Worm (Caenorhabditis elegans) whole organism, L1 larva: Measurements from ENCODE around the gene E01G4.5.
A peak's percentile ranks its signal among the peaks of the same experiment; 100 is the strongest.

Experiments used
- C04F5.9 ChIP-seq: sonication (generic microtip); optimal IDR thresholded peaks from 2 replicates; lab custom pipeline; 2016; ENCODE audit warnings: missing genetic modification characterization, missing compliant biosample characterization
- C16A3.4 ChIP-seq: fragments of 150-350 bp; optimal IDR thresholded peaks from 2 replicates; lab custom pipeline; 2014; ENCODE audit warnings: missing biosample characterization, missing genetic modification characterization
- alr-1 ChIP-seq: fragments of 200-800 bp; sonication (Bioruptor generic); optimal IDR thresholded peaks from 2 replicates; lab custom pipeline; 2018; ENCODE audit warnings: borderline replicate concordance, mild to moderate bottlenecking, missing genetic modification characterization, missing compliant biosample characterization
- blmp-1 ChIP-seq: fragments of 150-350 bp; optimal IDR thresholded peaks from 2 replicates; lab custom pipeline; 2014; ENCODE audit warnings: missing biosample characterization, missing genetic modification characterization
- ceh-63 ChIP-seq: fragments of 200-800 bp; sonication (Bioruptor generic); optimal IDR thresholded peaks from 2 replicates; lab custom pipeline; 2018; ENCODE audit warnings: mild to moderate bottlenecking, missing genetic modification characterization, missing compliant biosample characterization
- ceh-8 ChIP-seq: fragments of 200-800 bp; sonication (Bioruptor generic); optimal IDR thresholded peaks from 2 replicates; lab custom pipeline; 2018; ENCODE audit warnings: mild to moderate bottlenecking, missing genetic modification characterization, moderate library complexity, missing compliant biosample characterization
- dpl-1 ChIP-seq, 3 experiments: fragments of 150-350 bp in 2 of 3; sonication (generic microtip) in 1 of 3; optimal IDR thresholded peaks; 2 replicates each; lab custom pipeline; 2014 to 2017; ENCODE audit warnings: missing biosample characterization in 3 of 3, missing genetic modification characterization in 3 of 3, missing genetic modification reagents in 3 of 3
- dsc-1 ChIP-seq: sonication (generic microtip); optimal IDR thresholded peaks from 2 replicates; lab custom pipeline; 2016; ENCODE audit warnings: mild to moderate bottlenecking, missing genetic modification characterization, missing compliant biosample characterization
- efl-1 ChIP-seq, 4 experiments: fragments of 150-350 bp; optimal IDR thresholded peaks in 3 of 4; peaks in 1 of 4; 1 replicate in 1 of 4; 2 replicates in 3 of 4; lab custom pipeline; 2014; ENCODE audit warnings: missing biosample characterization in 2 of 4, missing genetic modification characterization in 2 of 4, missing genetic modification reagents in 2 of 4
- egl-13 ChIP-seq: sonication (generic microtip); optimal IDR thresholded peaks from 2 replicates; lab custom pipeline; 2016; ENCODE audit warnings: missing genotype, missing genetic modification reagents, missing genetic modification characterization, missing compliant biosample characterization
- egl-27 ChIP-seq, 2 experiments: fragments of 150-350 bp in 1 of 2; sonication (generic microtip); optimal IDR thresholded peaks; 3 replicates each; lab custom pipeline; 2017 to 2018; ENCODE audit warnings: missing biosample characterization in 2 of 2, missing genetic modification characterization in 2 of 2, missing genetic modification reagents in 2 of 2
- elt-2 ChIP-seq: sonication (generic microtip); optimal IDR thresholded peaks from 2 replicates; lab custom pipeline; 2016; ENCODE audit warnings: missing genetic modification characterization, mild to moderate bottlenecking, inconsistent platforms, missing compliant biosample characterization, missing genetic modification reagents
- elt-3 ChIP-seq, 6 experiments: fragments of 150-350 bp in 1 of 6; sonication (generic microtip); optimal IDR thresholded peaks; 2 replicates each; lab custom pipeline; 2017 to 2018; ENCODE audit warnings: missing biosample characterization in 6 of 6, missing genetic modification characterization in 6 of 6, inconsistent platforms in 1 of 6
- ets-5 ChIP-seq: fragments of 200-800 bp; sonication (Bioruptor generic); IDR thresholded peaks from 2 replicates; pipeline ENCODE4 v1.3.6; 2022; ENCODE audit warnings: missing genetic modification characterization, missing compliant biosample characterization
- fkh-8 ChIP-seq: sonication (generic microtip); optimal IDR thresholded peaks from 2 replicates; lab custom pipeline; 2016; ENCODE audit warnings: mild to moderate bottlenecking, missing genetic modification characterization, missing compliant biosample characterization
- grh-1 ChIP-seq: fragments of 200-800 bp; sonication (Bioruptor generic); IDR thresholded peaks from 2 replicates; pipeline ENCODE4 v1.3.6; 2022; ENCODE audit warnings: missing genetic modification reagents, missing genetic modification characterization, missing compliant biosample characterization
- hlh-17 ChIP-seq: fragments of 200-800 bp; sonication (Bioruptor generic); optimal IDR thresholded peaks from 2 replicates; lab custom pipeline; 2018; ENCODE audit warnings: missing genetic modification characterization, mild to moderate bottlenecking, missing compliant biosample characterization, moderate library complexity, borderline replicate concordance
- hlh-4 ChIP-seq: sonication (generic microtip); optimal IDR thresholded peaks from 2 replicates; lab custom pipeline; 2016; ENCODE audit warnings: mild to moderate bottlenecking, missing genetic modification characterization, missing compliant biosample characterization
- hpl-2 ChIP-seq: fragments of 150-350 bp; optimal IDR thresholded peaks from 2 replicates; lab custom pipeline; 2014; ENCODE audit warnings: missing biosample characterization, missing genetic modification reagents, missing genetic modification characterization
- jun-1 ChIP-seq: fragments of 150-350 bp; optimal IDR thresholded peaks from 2 replicates; lab custom pipeline; 2014; ENCODE audit warnings: missing biosample characterization, missing genetic modification reagents, missing genetic modification characterization
- lin-14 ChIP-seq: fragments of 200-800 bp; sonication (Bioruptor generic); optimal IDR thresholded peaks from 2 replicates; lab custom pipeline; 2018; ENCODE audit warnings: mild to moderate bottlenecking, missing genetic modification characterization, moderate library complexity, missing compliant biosample characterization
- lin-35 ChIP-seq, 2 experiments: fragments of 150-350 bp; optimal IDR thresholded peaks; 2 replicates each; lab custom pipeline; 2014; ENCODE audit warnings: missing biosample characterization in 2 of 2, missing genetic modification characterization in 2 of 2, missing genetic modification reagents in 2 of 2
- lin-39 ChIP-seq: fragments of 150-350 bp; optimal IDR thresholded peaks from 2 replicates; lab custom pipeline; 2014; ENCODE audit warnings: missing biosample characterization, missing genetic modification reagents, missing genetic modification characterization
- lsy-2 ChIP-seq, 2 experiments: fragments of 150-350 bp; optimal IDR thresholded peaks; 2 replicates each; lab custom pipeline; 2014; ENCODE audit warnings: missing biosample characterization in 2 of 2, missing genetic modification characterization in 2 of 2
- mdl-1 ChIP-seq, 2 experiments: fragments of 150-350 bp; optimal IDR thresholded peaks; 2 replicates each; lab custom pipeline; 2014 to 2017; ENCODE audit warnings: missing biosample characterization in 2 of 2, missing genetic modification characterization in 2 of 2, inconsistent platforms in 1 of 2
- mep-1 ChIP-seq: fragments of 150-350 bp; optimal IDR thresholded peaks from 2 replicates; lab custom pipeline; 2014; ENCODE audit warnings: missing biosample characterization, missing genetic modification characterization
- nhr-11 ChIP-seq: fragments of 150-350 bp; optimal IDR thresholded peaks from 2 replicates; lab custom pipeline; 2014; ENCODE audit warnings: missing biosample characterization, missing genetic modification characterization
- nhr-19 ChIP-seq: fragments of 200-800 bp; sonication (Bioruptor generic); conservative IDR thresholded peaks from 2 replicates; pipeline ENCODE4 v1.3.6; 2022; ENCODE audit warnings: missing genetic modification characterization, missing compliant biosample characterization
- nhr-20 ChIP-seq: sonication (generic microtip); optimal IDR thresholded peaks from 2 replicates; lab custom pipeline; 2016; ENCODE audit warnings: mild to moderate bottlenecking, missing genetic modification characterization, missing compliant biosample characterization
- nhr-28 ChIP-seq: fragments of 150-350 bp; optimal IDR thresholded peaks from 2 replicates; lab custom pipeline; 2014; ENCODE audit warnings: missing biosample characterization, missing genetic modification characterization
- nhr-47 ChIP-seq: sonication (generic microtip); optimal IDR thresholded peaks from 2 replicates; lab custom pipeline; 2016; ENCODE audit warnings: mild to moderate bottlenecking, missing genetic modification characterization, moderate library complexity, missing compliant biosample characterization
- nhr-71 ChIP-seq: sonication (generic microtip); optimal IDR thresholded peaks from 2 replicates; lab custom pipeline; 2016; ENCODE audit warnings: mild to moderate bottlenecking, missing genetic modification characterization, moderate library complexity, missing compliant biosample characterization
- nhr-85 ChIP-seq: sonication (generic microtip); peaks from one replicate; lab custom pipeline; 2016; ENCODE audit warnings: missing genetic modification characterization, inconsistent platforms, missing compliant biosample characterization
- nhr-90 ChIP-seq: sonication (generic microtip); optimal IDR thresholded peaks from 2 replicates; lab custom pipeline; 2016; ENCODE audit warnings: mild to moderate bottlenecking, missing genetic modification characterization, missing compliant biosample characterization; ENCODE audit not compliant: poor library complexity
- pag-3 ChIP-seq: sonication (generic microtip); optimal IDR thresholded peaks from 2 replicates; lab custom pipeline; 2017; ENCODE audit warnings: missing genetic modification characterization, mild to moderate bottlenecking, missing compliant biosample characterization, antibody characterized with exemption, borderline replicate concordance; ENCODE audit not compliant: insufficient read depth
- pax-3 ChIP-seq: fragments of 200-800 bp; sonication (Bioruptor generic); optimal IDR thresholded peaks from 2 replicates; lab custom pipeline; 2018; ENCODE audit warnings: mild to moderate bottlenecking, missing genetic modification characterization, moderate library complexity, missing compliant biosample characterization
- pqm-1 ChIP-seq: sonication (generic microtip); optimal IDR thresholded peaks from 3 replicates; lab custom pipeline; 2017; ENCODE audit warnings: missing biosample characterization, missing genetic modification characterization
- rnt-1 ChIP-seq: sonication (generic microtip); optimal IDR thresholded peaks from 2 replicates; lab custom pipeline; 2016; ENCODE audit warnings: mild to moderate bottlenecking, missing genetic modification characterization, moderate library complexity, missing compliant biosample characterization
- skn-1 ChIP-seq: fragments of 150-350 bp; optimal IDR thresholded peaks from 2 replicates; lab custom pipeline; 2014; ENCODE audit warnings: missing biosample characterization, missing genetic modification characterization
- snu-23 ChIP-seq: sonication (generic microtip); optimal IDR thresholded peaks from 2 replicates; lab custom pipeline; 2016; ENCODE audit warnings: missing genetic modification characterization, missing compliant biosample characterization
- sox-4 ChIP-seq: sonication (generic microtip); optimal IDR thresholded peaks from 2 replicates; lab custom pipeline; 2016; ENCODE audit warnings: missing genetic modification characterization, missing compliant biosample characterization
- swsn-7 ChIP-seq: sonication (generic microtip); optimal IDR thresholded peaks from 2 replicates; lab custom pipeline; 2016; ENCODE audit warnings: missing genetic modification characterization, missing compliant biosample characterization
- tbx-2 ChIP-seq: sonication (generic microtip); optimal IDR thresholded peaks from 2 replicates; lab custom pipeline; 2016; ENCODE audit warnings: missing genetic modification characterization, missing compliant biosample characterization
- tlp-1 ChIP-seq: fragments of 150-350 bp; optimal IDR thresholded peaks from 2 replicates; lab custom pipeline; 2014; ENCODE audit warnings: missing biosample characterization, missing genetic modification characterization
- unc-130 ChIP-seq: fragments of 150-350 bp; optimal IDR thresholded peaks from 2 replicates; lab custom pipeline; 2017; ENCODE audit warnings: missing biosample characterization, missing genetic modification characterization, inconsistent platforms
- unc-98 ChIP-seq: fragments of 200-800 bp; sonication (Bioruptor generic); IDR thresholded peaks from 2 replicates; pipeline ENCODE4 v1.3.6; 2022; ENCODE audit warnings: missing genetic modification characterization, missing compliant biosample characterization
- xbp-1 ChIP-seq: sonication (generic microtip); optimal IDR thresholded peaks from 2 replicates; lab custom pipeline; 2016; ENCODE audit warnings: missing genetic modification characterization, missing compliant biosample characterization
- zag-1 ChIP-seq: fragments of 150-350 bp; optimal IDR thresholded peaks from 2 replicates; lab custom pipeline; 2014; ENCODE audit warnings: missing biosample characterization, missing genetic modification characterization
- ztf-4 ChIP-seq: fragments of 150-350 bp; optimal IDR thresholded peaks from 2 replicates; lab custom pipeline; 2014; ENCODE audit warnings: missing biosample characterization, missing genetic modification characterization

Gene E01G4.5

DNA sequence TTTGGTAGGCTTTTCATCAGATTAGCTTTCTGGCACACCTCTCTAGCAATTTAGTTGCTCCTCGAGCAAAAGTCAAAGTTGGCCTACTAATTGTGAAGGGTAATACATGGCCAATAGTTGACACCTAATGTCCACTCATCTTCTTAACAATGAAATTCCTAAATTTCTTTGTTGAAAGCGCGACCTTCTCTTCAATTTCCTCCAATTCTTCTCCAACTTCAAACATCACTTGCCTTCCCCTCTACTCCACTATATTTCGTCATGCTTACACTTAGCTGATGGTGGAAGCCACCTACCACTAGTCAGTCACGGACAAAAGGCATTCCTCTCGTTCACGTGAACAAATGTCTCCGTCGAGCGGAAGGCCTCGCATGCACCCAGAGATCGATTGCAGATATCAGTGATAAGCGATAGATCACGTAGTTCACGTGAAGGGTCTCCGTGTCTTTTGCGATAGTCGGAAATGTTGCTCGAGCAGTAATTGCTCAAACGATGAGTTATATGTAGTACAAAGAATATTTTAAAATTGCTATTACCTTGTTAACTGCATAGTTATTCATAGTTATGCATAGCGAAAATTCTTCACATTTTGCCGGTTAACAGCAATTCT, 3.1 kb upstream of the E01G4.5 start, which contains the start of gene E01G4.3:
Gene E01G4.3 (minus strand): TSS at position 560 of the 610 bp plus-strand sequence.
- TF ChIP-seq C04F5.9 (tag; lab: Kevin White, UChicago): no peak
- peak; percentile 40 to 73 for TF ChIP-seq lsy-2 (tag; optimal IDR thresholded peaks at IDR 0.05; lab: Kevin White, UChicago)
- TF ChIP-seq blmp-1 (tag; lab: Kevin White, UChicago): peak; percentile 69
- peak; percentile 52 for TF ChIP-seq nhr-47 (tag; lab: Kevin White, UChicago)
- TF ChIP-seq alr-1: no peak
- TF ChIP-seq nhr-28: no peak
- peak in 1 of 2 experiments; percentile 16 for TF ChIP-seq egl-27 (tag; optimal IDR thresholded peaks at IDR 0.05; lab: Kevin White, UChicago)
- peak in 1 of 2 experiments; percentile 87 for TF ChIP-seq mdl-1 (tag; optimal IDR thresholded peaks at IDR 0.05; lab: Kevin White, UChicago)
- TF ChIP-seq nhr-90 (tag; lab: Kevin White, UChicago): peak; percentile 58
- TF ChIP-seq skn-1 (tag; lab: Kevin White, UChicago): peak; percentile 30
- no peak for TF ChIP-seq ets-5 (GFP tag; lab: Robert Waterston, UW)
- peak; percentile 32 for TF ChIP-seq swsn-7 (tag; lab: Kevin White, UChicago)
- TF ChIP-seq lin-14 (GFP tag; lab: Kevin White, UChicago): peak; percentile 91
- TF ChIP-seq pax-3 (tag; lab: Kevin White, UChicago): no peak
- TF ChIP-seq ceh-8: no peak
- TF ChIP-seq snu-23 (GFP tag; lab: Kevin White, UChicago): peak; percentile 84
- TF ChIP-seq efl-1 (optimal IDR thresholded peaks at IDR 0.05; lab: Kevin White, UChicago): peak; percentile 34 to 41
- peak; percentile 1 to 76 for TF ChIP-seq efl-1 (GFP tag; optimal IDR thresholded peaks at IDR 0.05 in 1 of 2; lab: Kevin White, UChicago)
- TF ChIP-seq nhr-71 (tag; lab: Kevin White, UChicago): peak; percentile 91
- TF ChIP-seq ztf-4 (tag; lab: Kevin White, UChicago): peak; percentile 39
- TF ChIP-seq jun-1 (tag; lab: Kevin White, UChicago): peak; percentile 82
- TF ChIP-seq nhr-19 (GFP tag; lab: Robert Waterston, UW): peak; percentile 90
- TF ChIP-seq pag-3 (tag; lab: Kevin White, UChicago): no peak
- TF ChIP-seq lin-35 (GFP tag; optimal IDR thresholded peaks at IDR 0.05; lab: Kevin White, UChicago): peak in 1 of 2 experiments; percentile 74
- TF ChIP-seq nhr-11 (tag; lab: Kevin White, UChicago): peak; percentile 54
- TF ChIP-seq elt-3 (tag; optimal IDR thresholded peaks at IDR 0.05; lab: Kevin White, UChicago): peak in 5 of 6 experiments; percentile 33 to 83 (median 52)
- TF ChIP-seq fkh-8 (tag; lab: Kevin White, UChicago): no peak
- TF ChIP-seq ceh-63 (GFP tag; lab: Kevin White, UChicago): no peak
- peak; percentile 1 for TF ChIP-seq lin-39
- TF ChIP-seq egl-13 (tag; lab: Kevin White, UChicago): no peak
- TF ChIP-seq sox-4 (tag; lab: Kevin White, UChicago): no peak
- no peak for TF ChIP-seq hpl-2 (GFP tag; lab: Kevin White, UChicago)
- TF ChIP-seq unc-130 (tag; lab: Kevin White, UChicago): peak; percentile 96
- TF ChIP-seq grh-1: no peak
- TF ChIP-seq xbp-1 (tag; lab: Kevin White, UChicago): peak; percentile 47
- peak; percentile 97 for TF ChIP-seq elt-2 (tag; lab: Kevin White, UChicago)
- peak; percentile 73 for TF ChIP-seq rnt-1
- TF ChIP-seq zag-1 (tag; lab: Kevin White, UChicago): no peak
- peak in 1 of 3 experiments; percentile 30 for TF ChIP-seq dpl-1 (GFP tag; optimal IDR thresholded peaks at IDR 0.05; lab: Kevin White, UChicago)
- TF ChIP-seq nhr-20 (tag; lab: Kevin White, UChicago): peak; percentile 94
- TF ChIP-seq unc-98 (GFP tag; lab: Robert Waterston, UW): 0 out of 2 replicates have a peak, but pooled peaks have one; percentile 25
- TF ChIP-seq pqm-1 (tag; lab: Kevin White, UChicago): no peak
- TF ChIP-seq hlh-17: no peak
- no peak for TF ChIP-seq hlh-4 (tag; lab: Kevin White, UChicago)
- peak; percentile 45 for TF ChIP-seq C16A3.4 (tag; lab: Kevin White, UChicago)
- no peak for TF ChIP-seq dsc-1
- no peak for TF ChIP-seq tlp-1 (tag; lab: Kevin White, UChicago)
- peak; percentile 71 for TF ChIP-seq tbx-2 (tag; lab: Kevin White, UChicago)
- TF ChIP-seq nhr-85 (tag; lab: Kevin White, UChicago): peak; percentile 86
- peak; percentile 53 for TF ChIP-seq mep-1 (tag; lab: Kevin White, UChicago)
